Fruit fly (Drosophila melanogaster): Measurements from ENCODE around the gene CG42556.

Gene CG42556

DNA sequence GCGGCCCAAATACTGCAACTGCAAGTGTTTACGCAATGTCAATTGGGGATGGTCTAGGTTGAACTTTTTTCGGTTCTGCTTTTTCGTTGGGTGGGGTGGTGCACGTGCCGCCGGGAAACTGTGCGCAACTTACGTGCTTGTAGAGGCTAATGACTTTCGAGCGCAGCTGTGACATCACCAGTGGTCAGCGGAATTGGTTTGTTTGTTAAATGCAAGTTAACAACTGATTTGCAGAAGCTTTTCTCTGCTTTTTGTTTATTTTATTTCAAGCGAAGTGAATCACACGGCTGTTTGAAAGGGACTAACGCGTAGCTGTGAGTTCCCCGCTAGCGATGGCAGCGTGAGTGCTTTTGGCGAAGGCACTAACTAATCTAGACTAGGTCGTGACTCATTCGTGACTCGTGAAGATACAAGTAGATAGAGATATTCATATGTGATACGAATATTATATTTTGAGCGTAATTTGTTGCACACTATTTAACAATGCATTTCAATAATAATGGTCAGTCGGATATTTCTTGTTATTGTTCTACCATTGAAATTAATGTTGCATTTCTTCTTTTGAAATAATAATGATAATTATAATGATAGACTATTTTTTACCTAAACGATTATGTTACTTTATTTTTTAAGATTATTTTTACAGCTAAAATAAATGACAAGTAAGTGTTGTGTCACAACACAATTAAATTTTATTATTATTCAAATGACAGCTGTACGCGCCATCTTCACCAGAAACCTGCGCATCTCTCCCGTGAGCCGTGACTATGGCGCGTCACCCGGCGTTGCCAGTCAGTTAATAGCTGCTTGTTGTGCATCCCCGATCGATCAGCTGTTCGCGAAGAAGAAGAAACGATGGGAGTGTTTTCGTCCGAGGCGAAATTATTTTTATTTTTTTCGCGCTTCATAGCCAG, 1.8 kb upstream of the CG42556 start, which contains the start of the genes osi and tweek (continued):
- TF ChIP-seq ato (GFP tag; IDR thresholded peaks at IDR 0.05; ENCODE audit: partially characterized antibody) (peak; percentile 76), CG10462 (GFP tag; optimal IDR thresholded peaks at IDR 0.05) (peak; percentile 24), CG32532 (GFP tag; IDR thresholded peaks at IDR 0.05) (peak; percentile 49), tin (GFP tag; optimal IDR thresholded peaks at IDR 0.05) (peak; percentile 57), CG14860 (GFP tag; IDR thresholded peaks at IDR 0.05; ENCODE audit: partially characterized antibody) (peak; percentile 67; the same call in 2 of the 3 replicates), dan (GFP tag; IDR thresholded peaks at IDR 0.05) (no peak), CG9727 (GFP tag; optimal IDR thresholded peaks at IDR 0.05) (peak; percentile 78), Xbp1 (GFP tag; optimal IDR thresholded peaks at IDR 0.05) (peak; percentile 78), z (GFP tag; IDR thresholded peaks at IDR 0.05) (no peak), gfzf (GFP tag; optimal IDR thresholded peaks at IDR 0.05) (peak; percentile 74), CG14014 (GFP tag; IDR thresholded peaks at IDR 0.05) (no peak), inv (GFP tag; IDR thresholded peaks at IDR 0.05; ENCODE audit: partially characterized antibody) (peak; percentile 89), Hr51 (GFP tag; optimal IDR thresholded peaks at IDR 0.05) (peak in 1 of 2 experiments; percentile 38), CG4328 (GFP tag; optimal IDR thresholded peaks at IDR 0.05) (no peak), sc (optimal IDR thresholded peaks at IDR 0.05) (no peak), sc (GFP tag; optimal IDR thresholded peaks at IDR 0.05) (peak; percentile 22), CG12155 (GFP tag; optimal IDR thresholded peaks at IDR 0.05) (peak; percentile 76), Spps (tag; optimal IDR thresholded peaks at IDR 0.05) (no peak), CG17912 (GFP tag; optimal IDR thresholded peaks at IDR 0.05) (no peak), CG15601 (tag; optimal IDR thresholded peaks at IDR 0.05) (no peak), usp (GFP tag; optimal IDR thresholded peaks at IDR 0.05) (no peak), CoRest (tag; optimal IDR thresholded peaks at IDR 0.05) (peak; percentile 81), CG11560 (tag; IDR thresholded peaks at IDR 0.05) (peak; percentile 57; the same call in 2 of the 3 replicates), al (GFP tag; IDR thresholded peaks at IDR 0.05) (peak; percentile 42), Hey (tag; optimal IDR thresholded peaks at IDR 0.05) (peak; percentile 52), CG15011 (GFP tag; optimal IDR thresholded peaks at IDR 0.05) (no peak), CG18764 (GFP tag; optimal IDR thresholded peaks at IDR 0.05) (no peak), ATbp (GFP tag; optimal IDR thresholded peaks at IDR 0.05) (no peak), CG12299 (tag; optimal IDR thresholded peaks at IDR 0.05) (no peak), CG8089 (GFP tag; optimal IDR thresholded peaks at IDR 0.05) (peak; percentile 12), disco-r (GFP tag; optimal IDR thresholded peaks at IDR 0.05) (peak; percentile 25), tll (GFP tag; optimal IDR thresholded peaks at IDR 0.05) (peak in 1 of 2 experiments; percentile 62), ac (GFP tag; optimal IDR thresholded peaks at IDR 0.05) (no peak), CG10543 (GFP tag; optimal IDR thresholded peaks at IDR 0.05) (peak; percentile 54), peb (GFP tag; IDR thresholded peaks at IDR 0.05) (no peak), NFAT (GFP tag; IDR thresholded peaks at IDR 0.05) (peak; percentile 84), wek (GFP tag; optimal IDR thresholded peaks at IDR 0.05) (peak; percentile 55), grn (GFP tag; optimal IDR thresholded peaks at IDR 0.05) (peak; percentile 32), CG31224 (GFP tag; IDR thresholded peaks at IDR 0.05) (no peak), CG12659 (GFP tag; optimal IDR thresholded peaks at IDR 0.05) (peak; percentile 65), Bdp1 (GFP tag; optimal IDR thresholded peaks at IDR 0.05) (peak; percentile 5), CG3163 (GFP tag; optimal IDR thresholded peaks at IDR 0.05) (no peak), CG13296 (GFP tag; optimal IDR thresholded peaks at IDR 0.05) (no peak), pb (GFP tag; optimal IDR thresholded peaks at IDR 0.05) (no peak), Lpt (GFP tag; optimal IDR thresholded peaks at IDR 0.05) (no peak), Sry-β (GFP tag; optimal IDR thresholded peaks at IDR 0.05) (peak; percentile 69), CG4854 (GFP tag; optimal IDR thresholded peaks at IDR 0.05) (no peak), CG1792 (GFP tag; optimal IDR thresholded peaks at IDR 0.05) (no peak), pum (GFP tag; optimal IDR thresholded peaks at IDR 0.05) (peak; percentile 44)
